Worm (Caenorhabditis elegans) whole organism, young adult: Measurements from ENCODE around the gene dhhc-1.

ENCODE experiments used
- nfya-2 ChIP-seq: fragments of 200-800 bp; sonication (Bioruptor generic); IDR thresholded peaks from 2 replicates; pipeline ENCODE4 v1.3.6; 2022; ENCODE audit warnings: missing genetic modification reagents, missing genetic modification characterization, missing compliant biosample characterization
- snpc-4 ChIP-seq, 5 experiments: fragments of 150-350 bp in 1 of 5; sonication (generic microtip) in 4 of 5; optimal IDR thresholded peaks; 2 replicates each; lab custom pipeline; 2014 to 2018; ENCODE audit warnings: missing genetic modification characterization in 5 of 5, missing biosample characterization in 3 of 5, antibody characterized with exemption in 2 of 5, mild to moderate bottlenecking in 2 of 5, missing compliant biosample characterization in 2 of 5, missing genotype in 2 of 5, moderate library complexity in 2 of 5, missing genetic modification reagents in 1 of 5

DNA sequence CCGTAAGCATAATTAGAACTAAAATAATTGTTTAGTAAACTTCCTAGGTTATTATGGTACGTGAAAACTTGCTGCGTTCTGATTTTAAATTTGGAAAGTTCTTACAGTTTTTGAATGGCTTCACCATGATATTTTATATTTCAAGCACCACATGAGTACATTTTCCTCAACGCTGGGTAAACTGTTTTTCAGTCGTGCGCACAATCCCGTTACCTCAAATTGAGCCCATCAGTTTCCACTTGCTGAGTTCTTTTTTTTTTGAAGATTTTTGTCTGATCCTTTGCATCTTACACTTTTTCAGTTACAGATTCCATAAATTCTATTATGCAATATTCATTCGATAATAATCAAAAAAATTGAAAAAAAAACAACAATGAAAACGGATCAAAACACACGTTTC is 20.3 kb upstream of the dhhc-1 start:
- TF ChIP-seq nfya-2 (GFP tag; lab: Robert Waterston, UW) (no peak), snpc-4 (GFP tag; optimal IDR thresholded peaks at IDR 0.05; lab: Kevin White, UChicago) (no peak), snpc-4 (tag; optimal IDR thresholded peaks at IDR 0.05; lab: Kevin White, UChicago) (no peak)
